Worm (Caenorhabditis elegans): ENCODE measurements around the gene gon-4.
A peak's percentile ranks its signal among the peaks of the same experiment; 100 is the strongest.

gon-4 gene

ce11 chrIV:10170808-10171207 lies 26.8 kb upstream of the gon-4 start:
- no peak for TF ChIP-seq F23B12.7 (tag; optimal IDR thresholded peaks at IDR 0.05; ENCODE audit: insufficient read depth)
- no peak for TF ChIP-seq cebp-1 (GFP tag; IDR thresholded peaks at IDR 0.05)
- TF ChIP-seq cebp-1 (tag; optimal IDR thresholded peaks at IDR 0.05): peak; percentile 52
- no peak for TF ChIP-seq let-607 (tag; optimal IDR thresholded peaks at IDR 0.05)

- TF ChIP-seq nhr-90 (tag; optimal IDR thresholded peaks at IDR 0.05) (no peak), atf-7 (tag; optimal IDR thresholded peaks at IDR 0.05) (no peak), F57C9.4 (tag; optimal IDR thresholded peaks at IDR 0.05) (no peak)
These were observed 23.3 kb upstream of the gon-4 start, which contains the start of gene pxf-1 for ce11 chrIV:10174328-10174727. Gene pxf-1 (minus strand): TSS chrIV:10174341.

ce11 chrIV:10174932-10175732 lies 22.5 kb upstream of the gon-4 start:
- no peak for TF ChIP-seq hsf-1 (GFP tag; IDR thresholded peaks at IDR 0.05)
- no peak for TF ChIP-seq egl-18 (GFP tag; IDR thresholded peaks at IDR 0.05)
- 0 out of 2 replicates have a peak, but pooled peaks have one; percentile 15 for TF ChIP-seq dox-1 (GFP tag; IDR thresholded peaks at IDR 0.05)
- TF ChIP-seq attf-5 (GFP tag; optimal IDR thresholded peaks at IDR 0.05): peak; percentile 42
- TF ChIP-seq F37B4.10 (GFP tag; IDR thresholded peaks at IDR 0.05): 0 out of 2 replicates have a peak, but pooled peaks have one; percentile 20
- peak; percentile 87 for TF ChIP-seq zfh-2 (GFP tag; conservative IDR thresholded peaks at IDR 0.05)
- TF ChIP-seq F33H1.4 (GFP tag; IDR thresholded peaks at IDR 0.05): 0 out of 2 replicates have a peak, but pooled peaks have one; percentile 5
- TF ChIP-seq cebp-1 (GFP tag; IDR thresholded peaks at IDR 0.05): peak; percentile 20; the same call in 1 of the 2 replicates
- peak; percentile 33 for TF ChIP-seq cebp-1 (tag; optimal IDR thresholded peaks at IDR 0.05)
- no peak for TF ChIP-seq F57C9.4 (tag; optimal IDR thresholded peaks at IDR 0.05)
- TF ChIP-seq bed-2 (GFP tag; IDR thresholded peaks at IDR 0.05): no peak
- peak; percentile 10 for TF ChIP-seq nhr-80 (tag; optimal IDR thresholded peaks at IDR 0.05)
- no peak for TF ChIP-seq B0261.1 (tag; optimal IDR thresholded peaks at IDR 0.05)
- TF ChIP-seq attf-3 (GFP tag; conservative IDR thresholded peaks at IDR 0.05): 0 out of 2 replicates have a peak, but pooled peaks have one; percentile 13
- peak; percentile 10; the same call in 1 of the 2 replicates for TF ChIP-seq hmg-1.2 (GFP tag; IDR thresholded peaks at IDR 0.05)
- TF ChIP-seq ccch-3 (GFP tag; optimal IDR thresholded peaks at IDR 0.05): no peak
- TF ChIP-seq T26A5.8 (tag; optimal IDR thresholded peaks at IDR 0.05): no peak
- TF ChIP-seq nfyb-1 (GFP tag; IDR thresholded peaks at IDR 0.05): peak; percentile 54; the same call in 1 of the 2 replicates
- TF ChIP-seq nhr-90 (tag; optimal IDR thresholded peaks at IDR 0.05): no peak

ce11 chrIV:10176252-10176730 lies 21.3 kb upstream of the gon-4 start, which contains the start of gene rack-1:
Gene rack-1 (plus strand): TSS chrIV:10176680.
- peak; percentile 81 for TF ChIP-seq F23B12.7 (tag; optimal IDR thresholded peaks at IDR 0.05; ENCODE audit: insufficient read depth)
- peak; percentile 46; the same call in 1 of the 2 replicates for TF ChIP-seq egrh-3 (GFP tag; IDR thresholded peaks at IDR 0.05)
- TF ChIP-seq somi-1 (GFP tag; optimal IDR thresholded peaks at IDR 0.05): no peak
- TF ChIP-seq tbp1 (GFP tag; optimal IDR thresholded peaks at IDR 0.05): peak; percentile 28
- no peak for TF ChIP-seq hsf-1 (GFP tag; IDR thresholded peaks at IDR 0.05)
- peak; percentile 9; the same call in 1 of the 2 replicates for TF ChIP-seq pbrm-1 (GFP tag; IDR thresholded peaks at IDR 0.05)
- TF ChIP-seq snpc-3.4 (tag; optimal IDR thresholded peaks at IDR 0.05): peak; percentile 63
- TF ChIP-seq nhr-80 (tag; optimal IDR thresholded peaks at IDR 0.05): peak; percentile 14
- TF ChIP-seq efl-1 (GFP tag; optimal IDR thresholded peaks at IDR 0.05): peak; percentile 23
- TF ChIP-seq egl-18 (GFP tag; IDR thresholded peaks at IDR 0.05): no peak
- TF ChIP-seq mcd-1 (GFP tag; IDR thresholded peaks at IDR 0.05): peak; percentile 47; the same call in 1 of the 2 replicates
- peak; percentile 33; the same call in 1 of the 2 replicates for TF ChIP-seq hmg-1.2 (GFP tag; IDR thresholded peaks at IDR 0.05)
- TF ChIP-seq F49E8.2 (tag; optimal IDR thresholded peaks at IDR 0.05; ENCODE audit: insufficient read depth): peak; percentile 1
- TF ChIP-seq snpc-4 (GFP tag; optimal IDR thresholded peaks at IDR 0.05): peak; percentile 54
- peak in 2 of 4 experiments; percentile 4 to 30 for TF ChIP-seq snpc-4 (tag; optimal IDR thresholded peaks at IDR 0.05)
- TF ChIP-seq ccch-3 (GFP tag; optimal IDR thresholded peaks at IDR 0.05): no peak
- no peak for TF ChIP-seq snpc-1.3 (tag; optimal IDR thresholded peaks at IDR 0.05; ENCODE audit: insufficient read depth)
- peak; percentile 91 for TF ChIP-seq F33H1.4 (GFP tag; IDR thresholded peaks at IDR 0.05)
- peak; percentile 26 for TF ChIP-seq lin-54 (GFP tag; optimal IDR thresholded peaks at IDR 0.05)
- no peak for TF ChIP-seq cebp-1 (GFP tag; IDR thresholded peaks at IDR 0.05)
- TF ChIP-seq cebp-1 (tag; optimal IDR thresholded peaks at IDR 0.05): peak; percentile 30
- peak; percentile 28 for TF ChIP-seq lin-40 (tag; optimal IDR thresholded peaks at IDR 0.05)
- peak; percentile 58 for TF ChIP-seq madf-6 (GFP tag; IDR thresholded peaks at IDR 0.05)
- TF ChIP-seq lsl-1 (GFP tag; optimal IDR thresholded peaks at IDR 0.05): peak; percentile 15
- TF ChIP-seq ceh-91 (GFP tag; IDR thresholded peaks at IDR 0.05): no peak
- no peak for TF ChIP-seq aptf-3 (GFP tag; IDR thresholded peaks at IDR 0.05)

Measured in whole organism, young adult.